Fruit fly (Drosophila melanogaster): ENCODE measurements around the gene CG17298.

CG17298 gene

DNA sequence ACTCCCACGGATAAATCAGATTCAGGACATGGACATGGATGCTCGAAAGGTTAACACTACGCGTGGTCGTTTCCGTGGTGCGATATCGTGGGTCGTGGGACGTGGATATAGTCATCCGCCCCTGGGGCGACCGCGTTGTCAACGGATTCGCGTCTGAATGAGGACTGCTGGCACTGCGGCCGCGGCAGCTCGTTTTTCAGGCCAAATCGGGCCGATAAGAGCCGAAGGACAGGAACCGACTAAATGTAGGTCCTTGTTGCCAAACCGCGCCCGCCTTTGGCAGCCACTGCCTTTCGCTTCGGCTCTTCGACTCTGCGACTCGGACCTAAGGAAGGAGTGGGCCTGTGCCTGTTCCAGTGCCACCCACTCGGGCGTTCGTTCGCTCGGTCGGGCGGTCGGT, 10.8 kb downstream of the CG17298 start, which contains the start of gene SIFaR:
Gene SIFaR, minus strand, starts transcription at position 166 of the 400 bp plus-strand sequence.
- TF ChIP-seq Hr96 (GFP tag; optimal IDR thresholded peaks at IDR 0.05), result no peak
- no peak for TF ChIP-seq pad (GFP tag; optimal IDR thresholded peaks at IDR 0.05)
- TF ChIP-seq bab1 (GFP tag; optimal IDR thresholded peaks at IDR 0.05), result no peak
- no peak for TF ChIP-seq Clk (GFP tag; optimal IDR thresholded peaks at IDR 0.05)
- no peak for TF ChIP-seq cic (GFP tag; optimal IDR thresholded peaks at IDR 0.05)
- no peak for TF ChIP-seq Crg-1 (GFP tag; optimal IDR thresholded peaks at IDR 0.05)
- no peak for TF ChIP-seq toe (GFP tag; optimal IDR thresholded peaks at IDR 0.05)
- TF ChIP-seq CG14711 (tag; optimal IDR thresholded peaks at IDR 0.05), result no peak
- TF ChIP-seq CG33017 (tag; optimal IDR thresholded peaks at IDR 0.05), result no peak
- TF ChIP-seq CG1620 (GFP tag; optimal IDR thresholded peaks at IDR 0.05), result no peak
- TF ChIP-seq CG7101 (tag; optimal IDR thresholded peaks at IDR 0.05), result no peak
- no peak for TF ChIP-seq CG12768 (GFP tag; optimal IDR thresholded peaks at IDR 0.05)
- no peak for TF ChIP-seq kay (GFP tag; ENCODE audit: borderline replicate concordance)
- TF ChIP-seq cnc (optimal IDR thresholded peaks at IDR 0.05), result no peak
- TF ChIP-seq tj (GFP tag; optimal IDR thresholded peaks at IDR 0.05), result no peak
- no peak for TF ChIP-seq ovo (GFP tag; optimal IDR thresholded peaks at IDR 0.05)
- TF ChIP-seq CG7045 (GFP tag; optimal IDR thresholded peaks at IDR 0.05), result no peak
- no peak for TF ChIP-seq CG11617 (GFP tag; optimal IDR thresholded peaks at IDR 0.05)
- TF ChIP-seq Mnt (GFP tag; optimal IDR thresholded peaks at IDR 0.05), result no peak

dm6 chr3R:21295004-21295403, 12.0 kb downstream of the CG17298 start:
- peak; percentile 2 for TF ChIP-seq Clk (GFP tag; optimal IDR thresholded peaks at IDR 0.05)
- peak; percentile 31 for TF ChIP-seq CG7045 (GFP tag; optimal IDR thresholded peaks at IDR 0.05)
- no peak for TF ChIP-seq ovo (GFP tag; optimal IDR thresholded peaks at IDR 0.05)
- TF ChIP-seq toe (GFP tag; optimal IDR thresholded peaks at IDR 0.05), result peak; percentile 11
- TF ChIP-seq cnc (optimal IDR thresholded peaks at IDR 0.05), result no peak
- no peak for TF ChIP-seq CG33017 (tag; optimal IDR thresholded peaks at IDR 0.05)

DNA sequence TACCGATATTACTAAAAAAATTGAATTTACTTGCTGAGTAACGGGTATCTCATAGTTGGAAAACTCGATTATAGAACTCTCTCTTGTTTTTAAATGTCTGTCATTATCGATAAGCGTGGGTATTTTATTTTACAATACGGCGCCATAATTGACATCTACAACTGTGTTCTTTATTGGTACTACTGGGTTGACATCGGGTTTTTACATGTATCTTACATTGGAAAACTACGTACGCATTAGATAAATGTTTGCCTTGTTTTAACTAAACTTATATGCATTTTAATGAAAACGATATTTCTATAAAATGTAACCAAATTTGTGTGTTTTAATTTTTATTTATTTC, 12.7 kb downstream of the CG17298 start:
- TF ChIP-seq bab1 (GFP tag; optimal IDR thresholded peaks at IDR 0.05), result peak; percentile 36
- no peak for TF ChIP-seq cnc (optimal IDR thresholded peaks at IDR 0.05)
- TF ChIP-seq Hr96 (GFP tag; optimal IDR thresholded peaks at IDR 0.05), result no peak

DNA sequence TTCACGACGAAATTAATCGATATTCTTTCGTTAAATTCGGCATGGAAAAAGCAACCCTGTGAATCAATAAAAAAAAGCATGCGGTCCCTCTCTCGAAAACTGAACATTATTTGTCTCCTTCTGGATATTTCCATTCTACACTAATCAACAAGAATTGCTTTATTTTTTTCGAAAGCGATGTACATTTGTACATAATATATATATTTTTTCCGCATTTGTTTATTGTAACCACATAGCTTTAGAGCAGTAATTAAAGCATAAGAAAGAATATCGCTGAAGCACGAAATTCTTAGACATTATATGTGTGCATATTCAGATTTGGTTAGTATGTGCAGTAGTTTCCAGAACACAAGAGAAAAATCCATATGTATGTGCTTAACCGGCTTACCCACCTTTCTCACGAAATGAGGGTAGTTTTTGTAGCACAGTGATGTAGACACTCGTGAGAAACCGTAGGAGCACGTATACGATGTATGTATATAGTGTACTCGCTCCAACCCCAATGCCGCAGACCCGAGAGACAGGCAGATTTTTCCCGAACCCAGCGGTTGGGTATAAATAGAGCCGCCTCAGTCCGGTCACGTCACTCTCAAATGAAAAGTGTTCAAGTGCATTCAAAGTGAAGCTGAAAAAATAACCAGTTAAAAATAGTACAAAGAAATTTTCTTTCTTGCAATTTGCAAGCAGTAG, 13.2 kb downstream of the CG17298 start:
- TF ChIP-seq bab1 (GFP tag; optimal IDR thresholded peaks at IDR 0.05) (peak; percentile 57), pad (GFP tag; optimal IDR thresholded peaks at IDR 0.05) (peak; percentile 84), Mnt (GFP tag; optimal IDR thresholded peaks at IDR 0.05) (peak; percentile 52), Hr96 (GFP tag; optimal IDR thresholded peaks at IDR 0.05) (peak; percentile 10), CG12768 (GFP tag; optimal IDR thresholded peaks at IDR 0.05) (peak; percentile 93), CG5204 (GFP tag; optimal IDR thresholded peaks at IDR 0.05) (peak; percentile 91), tj (GFP tag; optimal IDR thresholded peaks at IDR 0.05) (peak; percentile 37), CG11617 (GFP tag; optimal IDR thresholded peaks at IDR 0.05) (peak; percentile 92), CG1620 (GFP tag; optimal IDR thresholded peaks at IDR 0.05) (no peak), cnc (optimal IDR thresholded peaks at IDR 0.05) (no peak), CG33017 (tag; optimal IDR thresholded peaks at IDR 0.05) (peak; percentile 87), kay (GFP tag; ENCODE audit: borderline replicate concordance) (peak; percentile 99), CG7045 (GFP tag; optimal IDR thresholded peaks at IDR 0.05) (peak; percentile 90), CG7101 (tag; optimal IDR thresholded peaks at IDR 0.05) (peak; percentile 82), Clk (GFP tag; optimal IDR thresholded peaks at IDR 0.05) (peak; percentile 63), cic (GFP tag; optimal IDR thresholded peaks at IDR 0.05) (peak; percentile 45), toe (GFP tag; optimal IDR thresholded peaks at IDR 0.05) (peak; percentile 78), ovo (GFP tag; optimal IDR thresholded peaks at IDR 0.05) (peak; percentile 82), Crg-1 (GFP tag; optimal IDR thresholded peaks at IDR 0.05) (peak; percentile 70), CG14711 (tag; optimal IDR thresholded peaks at IDR 0.05) (peak; percentile 87)

dm6 chr3R:21296728-21297386, 13.9 kb downstream of the CG17298 start:
- no peak for TF ChIP-seq CG11617 (GFP tag; optimal IDR thresholded peaks at IDR 0.05)
- TF ChIP-seq cnc (optimal IDR thresholded peaks at IDR 0.05), result no peak
- TF ChIP-seq CG33017 (tag; optimal IDR thresholded peaks at IDR 0.05), result no peak
- TF ChIP-seq Mnt (GFP tag; optimal IDR thresholded peaks at IDR 0.05), result no peak
- TF ChIP-seq CG1620 (GFP tag; optimal IDR thresholded peaks at IDR 0.05), result peak; percentile 69
- no peak for TF ChIP-seq CG5204 (GFP tag; optimal IDR thresholded peaks at IDR 0.05)
- TF ChIP-seq cic (GFP tag; optimal IDR thresholded peaks at IDR 0.05), result no peak
- peak; percentile 27 for TF ChIP-seq ovo (GFP tag; optimal IDR thresholded peaks at IDR 0.05)
- TF ChIP-seq CG12768 (GFP tag; optimal IDR thresholded peaks at IDR 0.05), result no peak
- TF ChIP-seq Clk (GFP tag; optimal IDR thresholded peaks at IDR 0.05), result peak; percentile 61
- peak; percentile 22 for TF ChIP-seq tj (GFP tag; optimal IDR thresholded peaks at IDR 0.05)
- no peak for TF ChIP-seq toe (GFP tag; optimal IDR thresholded peaks at IDR 0.05)
- TF ChIP-seq pad (GFP tag; optimal IDR thresholded peaks at IDR 0.05), result no peak
- TF ChIP-seq Crg-1 (GFP tag; optimal IDR thresholded peaks at IDR 0.05), result no peak
- TF ChIP-seq Hr96 (GFP tag; optimal IDR thresholded peaks at IDR 0.05), result peak; percentile 62
- TF ChIP-seq kay (GFP tag; ENCODE audit: borderline replicate concordance), result peak; percentile 93
- TF ChIP-seq CG14711 (tag; optimal IDR thresholded peaks at IDR 0.05), result no peak

- peak; percentile 47 for TF ChIP-seq CG1620 (GFP tag; optimal IDR thresholded peaks at IDR 0.05)
- peak; percentile 98 for TF ChIP-seq kay (GFP tag; ENCODE audit: borderline replicate concordance)
- peak; percentile 45 for TF ChIP-seq CG5204 (GFP tag; optimal IDR thresholded peaks at IDR 0.05)
- TF ChIP-seq Crg-1 (GFP tag; optimal IDR thresholded peaks at IDR 0.05), result peak; percentile 96
- peak; percentile 88 for TF ChIP-seq ovo (GFP tag; optimal IDR thresholded peaks at IDR 0.05)
- TF ChIP-seq Hr96 (GFP tag; optimal IDR thresholded peaks at IDR 0.05), result peak; percentile 68
- TF ChIP-seq cic (GFP tag; optimal IDR thresholded peaks at IDR 0.05), result peak; percentile 86
- TF ChIP-seq Mnt (GFP tag; optimal IDR thresholded peaks at IDR 0.05), result peak; percentile 52
- peak; percentile 43 for TF ChIP-seq Clk (GFP tag; optimal IDR thresholded peaks at IDR 0.05)
- TF ChIP-seq CG14711 (tag; optimal IDR thresholded peaks at IDR 0.05), result peak; percentile 56
- peak; percentile 88 for TF ChIP-seq CG7101 (tag; optimal IDR thresholded peaks at IDR 0.05)
- TF ChIP-seq CG33017 (tag; optimal IDR thresholded peaks at IDR 0.05), result peak; percentile 82
- TF ChIP-seq CG12768 (GFP tag; optimal IDR thresholded peaks at IDR 0.05), result peak; percentile 66
- peak; percentile 80 for TF ChIP-seq CG7045 (GFP tag; optimal IDR thresholded peaks at IDR 0.05)
- TF ChIP-seq CG11617 (GFP tag; optimal IDR thresholded peaks at IDR 0.05), result peak; percentile 23
- no peak for TF ChIP-seq tj (GFP tag; optimal IDR thresholded peaks at IDR 0.05)
- TF ChIP-seq pad (GFP tag; optimal IDR thresholded peaks at IDR 0.05), result peak; percentile 91
- TF ChIP-seq cnc (optimal IDR thresholded peaks at IDR 0.05), result no peak
- TF ChIP-seq bab1 (GFP tag; optimal IDR thresholded peaks at IDR 0.05), result no peak
- peak; percentile 69 for TF ChIP-seq toe (GFP tag; optimal IDR thresholded peaks at IDR 0.05)
Measured at dm6 chr3R:21297387-21297956, 14.5 kb downstream of the CG17298 start.

Measured in whole organism, adult.